Worm (Caenorhabditis elegans): Measurements from ENCODE around the gene znf-706.

ce11 chrIV:9118348-9118747, 22.3 kb upstream of the znf-706 start:
- TF ChIP-seq lsy-2 (tag; optimal IDR thresholded peaks at IDR 0.05) (no peak), lin-13 (tag; optimal IDR thresholded peaks at IDR 0.05) (no peak), ztf-11 (tag; optimal IDR thresholded peaks at IDR 0.05) (no peak), nhr-28 (tag; optimal IDR thresholded peaks at IDR 0.05) (no peak), mep-1 (tag; optimal IDR thresholded peaks at IDR 0.05) (no peak), snpc-4 (tag; optimal IDR thresholded peaks at IDR 0.05) (no peak), nhr-2 (tag; optimal IDR thresholded peaks at IDR 0.05) (no peak), ceh-39 (tag; optimal IDR thresholded peaks at IDR 0.05) (no peak), nhr-76 (tag; optimal IDR thresholded peaks at IDR 0.05) (no peak), pha-4 (tag; optimal IDR thresholded peaks at IDR 0.05) (no peak)
